Worm (Caenorhabditis elegans): ENCODE results near the gene W04E12.3.

DNA sequence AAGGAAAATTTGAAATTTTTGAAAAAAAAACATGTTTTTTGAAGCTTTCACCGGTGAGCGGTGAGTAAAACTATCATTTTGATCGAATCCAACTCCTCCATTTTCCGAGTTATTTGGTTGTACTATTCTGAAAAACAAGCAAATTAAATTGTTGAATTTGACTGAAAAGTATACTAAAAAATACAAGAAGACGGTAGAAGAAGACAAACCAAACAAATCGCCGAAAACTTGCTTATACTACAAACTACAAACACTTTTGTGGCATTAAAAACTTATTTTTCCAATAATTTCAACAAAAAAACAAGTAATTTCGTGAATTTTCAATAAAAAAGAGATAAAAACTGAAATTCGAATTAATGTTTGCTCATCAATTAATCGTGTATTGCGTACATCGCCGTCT, 36.9 kb downstream of the W04E12.3 start, which contains the start of gene fbxa-194:
- TF ChIP-seq zag-1 (tag; optimal IDR thresholded peaks at IDR 0.05) (no peak), nhr-237 (tag; optimal IDR thresholded peaks at IDR 0.05) (no peak), blmp-1 (tag; optimal IDR thresholded peaks at IDR 0.05; ENCODE audit: insufficient read depth) (no peak), alr-1 (tag; optimal IDR thresholded peaks at IDR 0.05) (no peak)

Measured in whole organism, L2 larva.